Worm (Caenorhabditis elegans): ENCODE results near the gene nhr-182.

DNA sequence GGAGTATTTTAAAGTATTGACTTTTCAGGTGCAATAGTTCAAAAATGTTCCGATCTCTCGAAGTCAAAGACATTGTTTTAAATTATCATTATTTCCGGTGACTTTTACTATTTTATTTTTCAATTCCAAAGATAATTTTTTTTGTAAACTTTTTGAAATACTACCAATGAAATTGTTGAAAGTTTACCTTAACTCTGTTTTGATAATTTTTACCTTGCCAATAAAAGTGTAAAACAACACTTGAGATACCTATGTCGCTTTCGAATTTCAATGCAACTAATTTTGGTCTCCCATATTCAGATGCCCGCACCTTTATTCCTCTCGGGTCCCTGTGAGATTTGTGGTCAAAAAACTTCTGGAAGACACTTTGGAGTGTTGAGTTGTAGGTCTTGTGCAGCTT, 34.6 kb downstream of the nhr-182 start, which contains the start of gene nhr-103:
- TF ChIP-seq rnt-1 (tag; optimal IDR thresholded peaks at IDR 0.05) (no peak), unc-86 (tag; optimal IDR thresholded peaks at IDR 0.05) (no peak), syd-9 (tag; optimal IDR thresholded peaks at IDR 0.05) (no peak)

Data from whole organism, late embryonic.